Fruit fly (Drosophila melanogaster) whole organism, pupa: ENCODE measurements around the gene tex.

Source experiments
- CG10348 ChIP-seq: fragments of 200-800 bp; sonication (Bioruptor generic); IDR thresholded peaks from 2 replicates; pipeline ENCODE4 v1.3.6; 2022; ENCODE audit warnings: missing biosample characterization, missing genetic modification characterization
- CG12605 ChIP-seq: fragments of 200-800 bp; sonication (Bioruptor generic); IDR thresholded peaks from 2 replicates; pipeline ENCODE4 v1.3.6; 2022; ENCODE audit warnings: missing biosample characterization, missing genetic modification characterization
- CG13204 ChIP-seq: fragments of 200-800 bp; sonication (Bioruptor generic); optimal IDR thresholded peaks from 2 replicates; lab custom pipeline; 2018; ENCODE audit warnings: missing biosample characterization, mild to moderate bottlenecking, missing genetic modification characterization, moderate library complexity
- CG14655 ChIP-seq: fragments of 200-800 bp; sonication (Bioruptor generic); optimal IDR thresholded peaks from 3 replicates; lab custom pipeline; 2017; ENCODE audit warnings: mild to moderate bottlenecking, missing biosample characterization, missing genetic modification reagents, missing genetic modification characterization
- CG15710 ChIP-seq: fragments of 200-800 bp; sonication (Bioruptor generic); optimal IDR thresholded peaks from 2 replicates; lab custom pipeline; 2018; ENCODE audit warnings: missing biosample characterization, mild to moderate bottlenecking, missing genetic modification characterization, moderate library complexity
- CG17806 ChIP-seq: fragments of 200-800 bp; sonication (Bioruptor generic); optimal IDR thresholded peaks from 2 replicates; lab custom pipeline; 2018; ENCODE audit warnings: missing biosample characterization, mild to moderate bottlenecking, missing genetic modification characterization, moderate library complexity
- CG32121 ChIP-seq: fragments of 200-800 bp; sonication (Bioruptor generic); IDR thresholded peaks from 2 replicates; pipeline ENCODE4 v1.3.6; 2022; ENCODE audit warnings: missing biosample characterization, missing genetic modification characterization
- CG34367 ChIP-seq: fragments of 200-800 bp; sonication (Bioruptor generic); optimal IDR thresholded peaks from 2 replicates; lab custom pipeline; 2018; ENCODE audit warnings: missing biosample characterization, mild to moderate bottlenecking, missing genetic modification characterization
- CG4496 ChIP-seq: fragments of 200-800 bp; sonication (Bioruptor generic); IDR thresholded peaks from 3 replicates; pipeline ENCODE4 v1.3.6; 2022; ENCODE audit warnings: missing biosample characterization, missing genetic modification characterization
- CG8159 ChIP-seq: fragments of 200-800 bp; sonication (Bioruptor generic); optimal IDR thresholded peaks from 3 replicates; lab custom pipeline; 2018; ENCODE audit warnings: missing biosample characterization, mild to moderate bottlenecking, missing genetic modification characterization, moderate library complexity
- CG8301 ChIP-seq: fragments of 200-800 bp; sonication (Bioruptor generic); optimal IDR thresholded peaks from 2 replicates; lab custom pipeline; 2018; ENCODE audit warnings: missing biosample characterization, mild to moderate bottlenecking, missing genetic modification characterization
- CG9948 ChIP-seq: fragments of 200-800 bp; sonication (Bioruptor generic); optimal IDR thresholded peaks from 2 replicates; lab custom pipeline; 2018; ENCODE audit warnings: missing biosample characterization, mild to moderate bottlenecking, missing genetic modification characterization, moderate library complexity
- D1 ChIP-seq: fragments of 200-800 bp; sonication (Bioruptor generic); optimal IDR thresholded peaks from 2 replicates; lab custom pipeline; 2018; ENCODE audit warnings: missing biosample characterization, mild to moderate bottlenecking, missing genetic modification characterization, moderate library complexity
- EcR ChIP-seq: fragments of 200-800 bp; sonication (Bioruptor generic); optimal IDR thresholded peaks from 3 replicates; lab custom pipeline; 2019; ENCODE audit warnings: missing biosample characterization, missing genetic modification characterization, mild to moderate bottlenecking, moderate library complexity, missing genetic modification reagents
- Ets98B ChIP-seq: fragments of 200-800 bp; sonication (Bioruptor generic); IDR thresholded peaks from 2 replicates; pipeline ENCODE4 v1.3.6; 2022; ENCODE audit warnings: missing biosample characterization, missing genetic modification characterization
- Pif1A ChIP-seq: fragments of 200-800 bp; sonication (Bioruptor generic); optimal IDR thresholded peaks from 3 replicates; lab custom pipeline; 2016; ENCODE audit warnings: missing biosample characterization, missing genetic modification characterization
- Pif1B ChIP-seq: fragments of 200-800 bp; sonication (Bioruptor generic); optimal IDR thresholded peaks from 3 replicates; lab custom pipeline; 2016; ENCODE audit warnings: missing biosample characterization, missing genetic modification characterization
- Snoo ChIP-seq: fragments of 200-800 bp; sonication (Bioruptor generic); optimal IDR thresholded peaks from 3 replicates; lab custom pipeline; 2017; ENCODE audit warnings: missing biosample characterization, mild to moderate bottlenecking, missing genetic modification characterization, inconsistent platforms
- fd96Ca ChIP-seq: fragments of 200-800 bp; sonication (Bioruptor generic); IDR thresholded peaks from 3 replicates; pipeline ENCODE4 v1.3.6; 2022; ENCODE audit warnings: missing biosample characterization, missing genetic modification characterization
- gl ChIP-seq: fragments of 200-800 bp; sonication (Bioruptor generic); optimal IDR thresholded peaks from 2 replicates; lab custom pipeline; 2018; ENCODE audit warnings: missing biosample characterization, mild to moderate bottlenecking, missing genetic modification characterization
- rn ChIP-seq: fragments of 200-800 bp; sonication (Bioruptor generic); IDR thresholded peaks from 2 replicates; pipeline ENCODE4 v1.3.6; 2022; ENCODE audit warnings: missing biosample characterization, missing genetic modification characterization

Gene tex

dm6 chr3R:8308515-8308959 is at the start of gene tex:
Gene tex, minus strand, starts transcription at chr3R:8308645.
- no peak for TF ChIP-seq CG12605 (GFP tag; lab: Robert Waterston, UW)
- TF ChIP-seq CG15710 (tag; lab: Kevin White, UChicago) = no peak
- no peak for TF ChIP-seq EcR (GFP tag; lab: Kevin White, UChicago)
- TF ChIP-seq rn (GFP tag; lab: Robert Waterston, UW) = no peak
- TF ChIP-seq Snoo (tag; lab: Kevin White, UChicago) = no peak
- no peak for TF ChIP-seq CG10348
- TF ChIP-seq D1 (tag; lab: Kevin White, UChicago) = no peak
- TF ChIP-seq CG8301 = no peak
- no peak for TF ChIP-seq CG9948 (tag; lab: Kevin White, UChicago)
- TF ChIP-seq Ets98B (GFP tag; lab: Robert Waterston, UW) = no peak
- no peak for TF ChIP-seq CG17806 (tag; lab: Kevin White, UChicago)
- no peak for TF ChIP-seq fd96Ca (GFP tag; lab: Robert Waterston, UW)

dm6 chr3R:8358004-8358403 is 49.6 kb upstream of the tex start:
- TF ChIP-seq CG17806 (tag; lab: Kevin White, UChicago) = no peak
- peak; percentile 5 for TF ChIP-seq EcR (GFP tag; lab: Kevin White, UChicago)

- TF ChIP-seq CG4496 (GFP tag; lab: Robert Waterston, UW) (no peak), CG8159 (tag; lab: Kevin White, UChicago) (no peak), Pif1A (GFP tag; lab: Kevin White, UChicago) (no peak), Ets98B (GFP tag; lab: Robert Waterston, UW) (no peak), CG8301 (no peak), CG14655 (no peak), Pif1B (GFP tag; lab: Kevin White, UChicago) (no peak), gl (no peak), CG10348 (no peak), CG12605 (GFP tag; lab: Robert Waterston, UW) (no peak), EcR (GFP tag; lab: Kevin White, UChicago) (no peak), CG9948 (tag; lab: Kevin White, UChicago) (no peak), Snoo (tag; lab: Kevin White, UChicago) (no peak), CG34367 (tag; lab: Kevin White, UChicago) (no peak), D1 (tag; lab: Kevin White, UChicago) (no peak), CG32121 (no peak)
Observed at dm6 chr3R:8357372-8357992, 49.0 kb upstream of the tex start.

DNA sequence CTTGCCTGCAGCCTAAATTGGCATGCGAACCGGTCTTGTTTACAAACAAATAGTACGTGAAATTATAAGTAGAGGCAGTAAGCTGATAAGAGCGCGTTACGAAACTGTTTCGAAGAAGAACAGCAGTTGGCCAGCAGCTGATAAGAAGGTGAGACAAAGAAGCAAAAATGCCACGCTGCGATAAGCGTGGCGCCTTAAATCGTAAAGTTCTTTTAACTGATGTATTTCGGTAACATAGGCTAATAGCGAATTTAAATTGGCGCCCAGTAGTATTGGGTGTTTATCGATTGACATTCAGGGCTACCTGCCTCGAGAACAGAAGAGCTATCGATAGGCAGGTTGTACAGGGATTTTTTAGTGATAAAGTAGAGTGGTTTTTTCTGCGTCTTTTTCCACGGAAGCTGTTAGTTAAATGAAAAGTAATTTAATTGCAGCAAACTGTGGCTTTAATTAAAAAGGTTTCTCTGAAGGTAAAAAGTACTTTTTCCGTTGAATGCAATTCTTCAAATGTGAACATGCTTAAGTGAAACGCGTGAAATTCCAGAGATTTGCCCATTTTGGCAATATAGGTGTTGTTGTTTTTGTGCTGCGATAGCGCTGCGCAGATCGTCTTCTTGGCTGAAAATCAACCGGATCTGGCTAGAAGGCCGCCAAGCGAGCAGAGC is 48.3 kb upstream of the tex start, which contains the start of gene stck:
stck (plus strand) TSS at position 353 of the 665 bp plus-strand sequence.
- TF ChIP-seq Pif1A (GFP tag; lab: Kevin White, UChicago) (no peak), CG8159 (tag; lab: Kevin White, UChicago) (peak; percentile 12)

- peak; percentile 85 for TF ChIP-seq CG15710 (tag; lab: Kevin White, UChicago)
- TF ChIP-seq D1 (tag; lab: Kevin White, UChicago) = peak; percentile 70
- TF ChIP-seq CG8159 (tag; lab: Kevin White, UChicago) = peak; percentile 88
- TF ChIP-seq CG17806 (tag; lab: Kevin White, UChicago) = peak; percentile 91
- TF ChIP-seq rn (GFP tag; lab: Robert Waterston, UW) = peak; percentile 67
- peak; percentile 70 for TF ChIP-seq gl
- TF ChIP-seq CG32121 = peak; percentile 82
- peak; percentile 17; the same call in 1 of the 2 replicates for TF ChIP-seq CG10348
- peak; percentile 55 for TF ChIP-seq CG12605 (GFP tag; lab: Robert Waterston, UW)
- TF ChIP-seq Pif1A (GFP tag; lab: Kevin White, UChicago) = peak; percentile 95
- peak; percentile 93 for TF ChIP-seq CG4496 (GFP tag; lab: Robert Waterston, UW)
- peak; percentile 82 for TF ChIP-seq CG34367 (tag; lab: Kevin White, UChicago)
- TF ChIP-seq fd96Ca (GFP tag; lab: Robert Waterston, UW) = peak; percentile 81
- TF ChIP-seq Ets98B (GFP tag; lab: Robert Waterston, UW) = peak; percentile 87
- peak; percentile 89 for TF ChIP-seq CG9948 (tag; lab: Kevin White, UChicago)
- peak; percentile 30 for TF ChIP-seq CG13204
- TF ChIP-seq Pif1B (GFP tag; lab: Kevin White, UChicago) = peak; percentile 91
- no peak for TF ChIP-seq CG14655
- peak; percentile 43 for TF ChIP-seq Snoo (tag; lab: Kevin White, UChicago)
- TF ChIP-seq CG8301 = peak; percentile 87
- TF ChIP-seq EcR (GFP tag; lab: Kevin White, UChicago) = peak; percentile 20
Observed at dm6 chr3R:8355579-8355978, 47.1 kb upstream of the tex start.

DNA sequence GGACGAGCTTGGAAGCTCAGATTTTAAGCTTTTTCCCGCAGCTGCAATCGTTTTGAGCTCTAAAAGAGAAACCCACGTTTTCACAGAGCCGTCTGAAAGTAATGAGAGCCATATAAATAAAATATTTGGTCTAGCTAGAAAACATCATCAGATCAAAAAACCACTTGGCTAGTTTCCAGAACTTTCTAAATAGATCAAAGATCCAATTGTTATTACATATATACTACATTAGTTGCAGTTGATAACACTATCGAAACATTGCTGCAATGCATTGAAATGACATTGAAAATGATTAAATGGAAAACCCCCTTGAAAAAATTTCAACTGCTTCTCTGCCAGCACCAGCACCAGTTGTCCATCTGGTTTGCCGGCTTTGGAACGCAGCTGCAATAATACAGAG is 46.5 kb upstream of the tex start:
- peak; percentile 81 for TF ChIP-seq CG17806 (tag; lab: Kevin White, UChicago)
- peak; percentile 50 for TF ChIP-seq Snoo (tag; lab: Kevin White, UChicago)
- peak; percentile 90 for TF ChIP-seq Ets98B (GFP tag; lab: Robert Waterston, UW)
- peak; percentile 68 for TF ChIP-seq CG34367 (tag; lab: Kevin White, UChicago)
- no peak for TF ChIP-seq D1 (tag; lab: Kevin White, UChicago)
- TF ChIP-seq CG4496 (GFP tag; lab: Robert Waterston, UW) = peak; percentile 90
- peak; percentile 86 for TF ChIP-seq CG15710 (tag; lab: Kevin White, UChicago)
- TF ChIP-seq gl = peak; percentile 41
- TF ChIP-seq CG14655 = peak; percentile 58
- peak; percentile 83 for TF ChIP-seq rn (GFP tag; lab: Robert Waterston, UW)
- TF ChIP-seq CG8301 = peak; percentile 77
- peak; percentile 89 for TF ChIP-seq Pif1A (GFP tag; lab: Kevin White, UChicago)
- peak; percentile 91 for TF ChIP-seq fd96Ca (GFP tag; lab: Robert Waterston, UW)
- TF ChIP-seq CG13204 = no peak
- TF ChIP-seq CG32121 = peak; percentile 96
- peak; percentile 85 for TF ChIP-seq CG8159 (tag; lab: Kevin White, UChicago)
- peak; percentile 85 for TF ChIP-seq CG12605 (GFP tag; lab: Robert Waterston, UW)
- TF ChIP-seq Pif1B (GFP tag; lab: Kevin White, UChicago) = peak; percentile 83
- no peak for TF ChIP-seq EcR (GFP tag; lab: Kevin White, UChicago)
- TF ChIP-seq CG10348 = peak; percentile 93
- TF ChIP-seq CG9948 (tag; lab: Kevin White, UChicago) = peak; percentile 64
